Fruit fly (Drosophila melanogaster) S2 (cell line): ENCODE data around the gene inaE.

ENCODE experiments used
- CG8478 ChIP-seq: fragments of >200 bp; optimal IDR thresholded peaks from 2 replicates; lab custom pipeline; 2018
- CTCF ChIP-seq, 2 experiments: fragments of >200 bp; optimal IDR thresholded peaks; 2 replicates each; lab custom pipeline; 2018

DNA sequence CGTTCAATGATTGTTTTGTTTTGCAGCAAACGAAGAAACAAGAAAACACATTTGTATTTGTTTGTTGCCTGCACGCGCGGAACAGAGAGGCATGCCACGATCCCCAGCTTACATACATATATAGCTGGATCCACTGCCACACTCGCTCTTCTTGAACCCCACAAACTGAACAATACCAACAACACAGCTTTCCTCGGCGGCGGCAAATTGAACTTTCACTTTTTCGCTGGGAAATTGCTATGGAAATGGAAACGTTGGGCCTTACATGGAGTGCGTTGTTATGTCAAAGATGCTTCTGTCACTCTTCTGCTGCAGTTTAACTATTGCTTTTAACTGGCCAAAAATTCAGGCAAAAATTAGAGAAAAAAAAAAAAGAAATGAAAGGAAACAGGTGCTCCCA is 36.2 kb downstream of the inaE start:
- no peak for TF ChIP-seq CG8478 (lab: Kevin White, UChicago)
- no peak for TF ChIP-seq CTCF (optimal IDR thresholded peaks at IDR 0.05; lab: Kevin White, UChicago)
